Worm (Caenorhabditis elegans) whole organism, L4/young adult: ENCODE results near the gene str-84.

Experiments
- W03F9.2 ChIP-seq: fragments of 150-350 bp; optimal IDR thresholded peaks from 2 replicates; lab custom pipeline; 2014; ENCODE audit warnings: missing biosample characterization, missing genetic modification characterization
- dao-5 ChIP-seq: sonication (generic microtip); optimal IDR thresholded peaks from 2 replicates; lab custom pipeline; 2016; ENCODE audit warnings: missing genotype, missing genetic modification characterization, moderate library complexity, missing compliant biosample characterization
- him-1 ChIP-seq: sonication (generic microtip); optimal IDR thresholded peaks from 2 replicates; lab custom pipeline; 2016; ENCODE audit warnings: missing genotype, missing genetic modification reagents, missing genetic modification characterization, missing compliant biosample characterization

Gene str-84

DNA sequence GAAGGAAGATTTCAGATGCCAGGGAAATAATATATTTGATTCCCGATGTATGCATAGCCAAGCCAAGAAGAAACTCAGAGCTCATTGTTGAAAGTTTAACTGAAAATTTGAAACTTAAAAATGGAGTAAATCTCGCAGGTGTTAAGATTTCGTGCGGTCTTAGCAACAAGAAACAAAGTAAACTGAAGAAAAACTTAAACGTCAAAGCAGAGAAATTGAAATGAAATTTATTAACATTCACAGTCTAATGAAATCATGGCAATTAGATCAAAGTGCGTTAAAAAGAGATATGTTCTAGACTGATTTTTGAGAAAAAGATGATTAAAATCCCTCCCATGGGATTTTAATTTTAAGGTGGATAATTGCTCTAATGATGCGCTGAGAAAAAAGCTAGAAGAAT lies at the start of gene str-84:
TSS of gene str-84 (minus strand) at position 101 of the 400 bp plus-strand sequence.
- TF ChIP-seq W03F9.2 (tag; lab: Kevin White, UChicago) = no peak
- no peak for TF ChIP-seq dao-5 (tag; lab: Kevin White, UChicago)
- no peak for TF ChIP-seq him-1

- no peak for TF ChIP-seq W03F9.2 (tag; lab: Kevin White, UChicago)
Observed at ce11 chrV:9030248-9030647, 49.5 kb upstream of the str-84 start, which contains the start of gene C25E10.5. TSS of gene C25E10.5 (plus strand) at chrV:9030548.

- no peak for TF ChIP-seq him-1
- no peak for TF ChIP-seq W03F9.2 (tag; lab: Kevin White, UChicago)
- TF ChIP-seq dao-5 (tag; lab: Kevin White, UChicago) = no peak
Observed at ce11 chrV:9024713-9025112, 44.0 kb upstream of the str-84 start, which contains the start of gene bus-1. TSS of gene bus-1 (minus strand) at chrV:9024813.

- TF ChIP-seq W03F9.2 (tag; lab: Kevin White, UChicago) (no peak), him-1 (no peak), dao-5 (tag; lab: Kevin White, UChicago) (no peak)
Observed at ce11 chrV:9022078-9022477, 41.3 kb upstream of the str-84 start, which contains the start of gene oac-41. TSS of gene oac-41 (minus strand) at chrV:9022178.

DNA sequence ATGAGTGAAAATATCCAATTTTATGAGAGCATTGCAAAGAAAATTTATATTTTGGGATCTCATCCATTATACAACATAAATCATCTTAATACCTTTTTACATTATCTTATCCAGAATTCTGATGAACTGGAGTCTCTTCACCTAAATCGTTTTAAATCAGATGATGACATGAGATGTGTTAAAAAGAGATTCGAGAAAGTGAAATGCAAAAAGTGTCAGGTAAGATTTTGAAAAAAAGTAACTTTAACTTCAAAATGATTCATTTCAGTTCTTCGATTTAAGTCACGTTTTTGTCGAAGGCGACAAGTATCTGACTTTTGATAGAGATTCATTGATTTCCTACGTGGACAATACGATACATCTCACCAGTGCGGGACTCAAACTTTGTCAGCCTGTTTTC lies 38.1 kb upstream of the str-84 start:
- no peak for TF ChIP-seq dao-5 (tag; lab: Kevin White, UChicago)
- no peak for TF ChIP-seq him-1
- no peak for TF ChIP-seq W03F9.2 (tag; lab: Kevin White, UChicago)

DNA sequence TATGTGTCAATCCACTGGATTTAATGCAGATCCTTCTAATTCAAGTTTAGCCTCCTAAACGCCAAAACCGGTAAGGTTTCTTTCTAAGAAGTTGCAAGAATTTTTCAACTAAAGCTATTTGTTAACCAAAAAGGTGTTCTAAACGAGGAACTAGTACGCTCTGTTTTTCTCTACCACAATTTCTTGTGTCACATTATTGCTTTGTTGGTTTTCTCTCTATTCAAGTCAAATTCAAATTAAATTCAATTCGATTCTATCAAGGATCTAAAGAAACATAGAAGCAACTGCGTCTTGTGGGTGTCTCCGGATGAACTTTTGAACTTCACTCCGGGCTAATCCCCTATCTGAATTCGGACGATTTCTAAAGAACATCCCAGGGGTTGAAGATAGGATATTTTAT lies 35.7 kb upstream of the str-84 start, which contains the start of gene oac-40:
TSS of gene oac-40 (plus strand) at position 301 of the 400 bp plus-strand sequence.
- TF ChIP-seq him-1 (no peak), dao-5 (tag; lab: Kevin White, UChicago) (no peak), W03F9.2 (tag; lab: Kevin White, UChicago) (no peak)

- TF ChIP-seq dao-5 (tag; lab: Kevin White, UChicago) (no peak), W03F9.2 (tag; lab: Kevin White, UChicago) (no peak), him-1 (no peak)
Observed at ce11 chrV:9015540-9015939, 34.8 kb upstream of the str-84 start, which contains the start of gene srt-18. TSS of gene srt-18 (minus strand) at chrV:9015640.

- no peak for TF ChIP-seq dao-5 (tag; lab: Kevin White, UChicago)
- TF ChIP-seq him-1 = no peak
- no peak for TF ChIP-seq W03F9.2 (tag; lab: Kevin White, UChicago)
Observed at ce11 chrV:9013765-9014164, 33.0 kb upstream of the str-84 start, which contains the start of gene srh-201. TSS of gene srh-201 (minus strand) at chrV:9013865.

DNA sequence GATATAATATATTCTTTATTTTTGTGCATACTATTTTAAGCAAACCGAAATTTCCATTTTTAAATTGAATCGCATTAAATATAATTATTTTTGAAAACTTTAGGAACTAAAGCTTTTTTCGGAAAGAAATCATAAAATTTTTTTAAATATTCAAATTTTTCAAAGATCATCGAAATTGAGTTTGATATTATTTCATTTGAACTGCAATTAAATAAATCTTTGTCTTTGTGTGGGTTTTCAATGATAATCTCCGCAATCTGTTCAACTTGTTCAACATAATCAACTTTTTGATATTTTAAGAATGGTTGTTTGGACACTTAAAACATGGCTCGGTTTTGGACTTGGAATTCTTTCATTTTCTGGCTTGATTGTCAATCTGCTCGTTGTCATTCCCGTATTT lies 28.4 kb upstream of the str-84 start, which contains the start of gene srx-2:
TSS of gene srx-2 (plus strand) at position 301 of the 400 bp plus-strand sequence.
- TF ChIP-seq W03F9.2 (tag; lab: Kevin White, UChicago) (no peak), dao-5 (tag; lab: Kevin White, UChicago) (no peak), him-1 (no peak)

DNA sequence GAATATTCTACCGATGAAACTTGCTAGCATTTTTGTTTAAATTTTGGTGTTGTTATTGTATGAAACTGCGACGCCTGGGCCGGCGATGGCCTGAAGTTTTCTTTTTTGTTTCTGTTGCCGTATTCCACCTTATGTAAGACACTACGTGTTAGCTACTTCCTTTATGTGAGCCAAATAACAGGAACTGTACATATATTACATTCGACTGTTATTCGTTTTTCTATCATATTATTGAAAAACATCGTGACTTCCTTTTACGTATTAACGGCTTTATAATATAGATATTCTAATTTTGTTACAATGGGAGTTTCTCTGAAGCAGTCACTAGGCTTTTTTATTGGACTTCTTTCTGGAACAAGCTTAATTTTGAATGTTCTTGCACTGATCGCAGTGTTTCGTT lies 24.5 kb upstream of the str-84 start, which contains the start of gene srx-3:
TSS of gene srx-3 (plus strand) at position 301 of the 400 bp plus-strand sequence.
- TF ChIP-seq dao-5 (tag; lab: Kevin White, UChicago) (no peak), W03F9.2 (tag; lab: Kevin White, UChicago) (no peak), him-1 (no peak)

- TF ChIP-seq dao-5 (tag; lab: Kevin White, UChicago) = no peak
- TF ChIP-seq W03F9.2 (tag; lab: Kevin White, UChicago) = no peak
Observed at ce11 chrV:9003291-9003690, 22.5 kb upstream of the str-84 start, which contains the start of gene srx-1. TSS of gene srx-1 (plus strand) at chrV:9003672.

DNA sequence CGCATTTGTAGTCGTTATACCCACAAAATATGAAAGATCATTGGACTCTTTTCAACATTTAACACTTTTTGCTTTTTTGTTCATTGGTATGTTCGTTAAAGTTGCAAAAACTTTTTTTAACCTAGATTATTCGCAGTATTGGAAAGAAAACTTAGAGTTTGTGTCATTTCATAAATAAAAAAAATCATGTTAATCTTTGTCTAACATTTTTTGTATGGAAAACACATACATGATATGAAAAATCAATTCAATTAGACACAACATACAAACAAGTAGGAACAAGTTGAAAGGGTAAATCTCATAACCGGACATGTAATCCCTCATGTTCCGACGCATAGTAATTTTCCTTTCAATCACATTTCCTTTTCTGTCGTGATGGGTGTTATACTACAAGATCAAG lies 20.4 kb upstream of the str-84 start, which contains the start of gene F59E11.2:
TSS of gene F59E11.2 (plus strand) at position 301 of the 400 bp plus-strand sequence.
- TF ChIP-seq dao-5 (tag; lab: Kevin White, UChicago) (no peak), him-1 (no peak), W03F9.2 (tag; lab: Kevin White, UChicago) (no peak)

- TF ChIP-seq him-1 (no peak), dao-5 (tag; lab: Kevin White, UChicago) (no peak), W03F9.2 (tag; lab: Kevin White, UChicago) (no peak)
Observed at ce11 chrV:8994801-8995200, 14.1 kb upstream of the str-84 start, which contains the start of gene F59E11.5. TSS of gene F59E11.5 (plus strand) at chrV:8995101.

- TF ChIP-seq W03F9.2 (tag; lab: Kevin White, UChicago) (no peak), him-1 (no peak), dao-5 (tag; lab: Kevin White, UChicago) (no peak)
Observed at ce11 chrV:8994272-8994671, 13.5 kb upstream of the str-84 start.

DNA sequence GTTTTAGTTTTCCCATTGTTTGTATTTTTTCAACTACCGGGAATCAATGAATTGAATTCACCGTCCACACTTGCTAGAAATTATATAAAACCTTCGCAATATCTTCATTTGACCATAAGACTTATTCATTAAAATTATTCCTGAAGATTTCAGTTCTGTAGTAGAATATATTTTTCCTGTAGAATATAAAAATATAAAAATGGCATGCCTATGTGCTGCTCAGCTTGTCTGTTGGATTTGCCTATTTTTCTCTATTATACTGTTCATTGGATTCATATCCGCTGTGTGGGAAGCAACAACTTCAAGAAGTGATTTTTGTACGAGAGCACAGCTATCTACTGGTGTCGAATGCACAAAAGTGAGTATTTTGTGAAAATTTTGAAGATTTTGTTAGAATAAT lies 10.9 kb upstream of the str-84 start, which contains the start of gene F59E11.6:
TSS of gene F59E11.6 (plus strand) at position 111 of the 400 bp plus-strand sequence.
- TF ChIP-seq him-1 = no peak
- TF ChIP-seq dao-5 (tag; lab: Kevin White, UChicago) = no peak
- TF ChIP-seq W03F9.2 (tag; lab: Kevin White, UChicago) = no peak
